Worm (Caenorhabditis elegans) whole organism, L1 larva: ENCODE results near the gene C23G10.5.
A peak's percentile ranks its signal among the peaks of the same experiment; 100 is the strongest.

Experiments
- C16A3.4 ChIP-seq: fragments of 150-350 bp; optimal IDR thresholded peaks from 2 replicates; lab custom pipeline; 2014; ENCODE audit warnings: missing biosample characterization, missing genetic modification characterization
- C34B4.2 ChIP-seq: sonication (generic microtip); optimal IDR thresholded peaks from 2 replicates; lab custom pipeline; 2017; ENCODE audit warnings: mild to moderate bottlenecking, missing genetic modification characterization, missing compliant biosample characterization
- F16B12.6 ChIP-seq: fragments of 150-350 bp; optimal IDR thresholded peaks from 2 replicates; lab custom pipeline; 2014; ENCODE audit warnings: missing biosample characterization, missing genetic modification characterization
- Y116A8C.19 ChIP-seq: sonication (generic microtip); optimal IDR thresholded peaks from 2 replicates; lab custom pipeline; 2016; ENCODE audit warnings: missing compliant biosample characterization, missing genetic modification characterization, borderline replicate concordance
- alr-1 ChIP-seq: fragments of 200-800 bp; sonication (Bioruptor generic); optimal IDR thresholded peaks from 2 replicates; lab custom pipeline; 2018; ENCODE audit warnings: borderline replicate concordance, mild to moderate bottlenecking, missing genetic modification characterization, missing compliant biosample characterization
- aly-2 ChIP-seq: fragments of 150-350 bp; optimal IDR thresholded peaks from 2 replicates; lab custom pipeline; 2014; ENCODE audit warnings: missing biosample characterization, missing genetic modification characterization
- ama-1 ChIP-seq: fragments of 150-350 bp; optimal IDR thresholded peaks from 2 replicates; lab custom pipeline; 2014
- blmp-1 ChIP-seq: fragments of 150-350 bp; optimal IDR thresholded peaks from 2 replicates; lab custom pipeline; 2014; ENCODE audit warnings: missing biosample characterization, missing genetic modification characterization
- ceh-63 ChIP-seq: fragments of 200-800 bp; sonication (Bioruptor generic); optimal IDR thresholded peaks from 2 replicates; lab custom pipeline; 2018; ENCODE audit warnings: mild to moderate bottlenecking, missing genetic modification characterization, missing compliant biosample characterization
- ceh-8 ChIP-seq: fragments of 200-800 bp; sonication (Bioruptor generic); optimal IDR thresholded peaks from 2 replicates; lab custom pipeline; 2018; ENCODE audit warnings: mild to moderate bottlenecking, missing genetic modification characterization, moderate library complexity, missing compliant biosample characterization
- ceh-88 ChIP-seq: fragments of 200-800 bp; sonication (Bioruptor generic); IDR thresholded peaks from 2 replicates; pipeline ENCODE4 v1.3.6; 2022; ENCODE audit warnings: missing genetic modification characterization, missing compliant biosample characterization
- ceh-90 ChIP-seq: sonication (generic microtip); optimal IDR thresholded peaks from 2 replicates; lab custom pipeline; 2016; ENCODE audit warnings: missing genetic modification characterization, missing compliant biosample characterization
- dsc-1 ChIP-seq: sonication (generic microtip); optimal IDR thresholded peaks from 2 replicates; lab custom pipeline; 2016; ENCODE audit warnings: mild to moderate bottlenecking, missing genetic modification characterization, missing compliant biosample characterization
- efl-3 ChIP-seq: fragments of 200-800 bp; sonication (Bioruptor generic); optimal IDR thresholded peaks from 2 replicates; lab custom pipeline; 2018; ENCODE audit warnings: mild to moderate bottlenecking, missing genetic modification characterization, missing compliant biosample characterization
- egl-27 ChIP-seq, 2 experiments: fragments of 150-350 bp in 1 of 2; sonication (generic microtip); optimal IDR thresholded peaks; 3 replicates each; lab custom pipeline; 2017 to 2018; ENCODE audit warnings: missing biosample characterization in 2 of 2, missing genetic modification characterization in 2 of 2, missing genetic modification reagents in 2 of 2
- elt-2 ChIP-seq: sonication (generic microtip); optimal IDR thresholded peaks from 2 replicates; lab custom pipeline; 2016; ENCODE audit warnings: missing genetic modification characterization, mild to moderate bottlenecking, inconsistent platforms, missing compliant biosample characterization, missing genetic modification reagents
- elt-3 ChIP-seq, 6 experiments: fragments of 150-350 bp in 1 of 6; sonication (generic microtip); optimal IDR thresholded peaks; 2 replicates each; lab custom pipeline; 2017 to 2018; ENCODE audit warnings: missing biosample characterization in 6 of 6, missing genetic modification characterization in 6 of 6, inconsistent platforms in 1 of 6
- ets-5 ChIP-seq: fragments of 200-800 bp; sonication (Bioruptor generic); IDR thresholded peaks from 2 replicates; pipeline ENCODE4 v1.3.6; 2022; ENCODE audit warnings: missing genetic modification characterization, missing compliant biosample characterization
- fkh-10 ChIP-seq: sonication (generic microtip); optimal IDR thresholded peaks from 2 replicates; lab custom pipeline; 2017; ENCODE audit warnings: missing biosample characterization, missing genetic modification reagents, missing genetic modification characterization
- fkh-4 ChIP-seq: sonication (generic microtip); optimal IDR thresholded peaks from 2 replicates; lab custom pipeline; 2016; ENCODE audit warnings: missing compliant biosample characterization, missing genetic modification characterization, borderline replicate concordance
- fkh-8 ChIP-seq: sonication (generic microtip); optimal IDR thresholded peaks from 2 replicates; lab custom pipeline; 2016; ENCODE audit warnings: mild to moderate bottlenecking, missing genetic modification characterization, missing compliant biosample characterization
- fos-1 ChIP-seq: fragments of 150-350 bp; optimal IDR thresholded peaks from 2 replicates; lab custom pipeline; 2014; ENCODE audit warnings: missing biosample characterization, missing genetic modification characterization
- hlh-4 ChIP-seq: sonication (generic microtip); optimal IDR thresholded peaks from 2 replicates; lab custom pipeline; 2016; ENCODE audit warnings: mild to moderate bottlenecking, missing genetic modification characterization, missing compliant biosample characterization
- hpl-2 ChIP-seq: fragments of 150-350 bp; optimal IDR thresholded peaks from 2 replicates; lab custom pipeline; 2014; ENCODE audit warnings: missing biosample characterization, missing genetic modification reagents, missing genetic modification characterization
- isw-1 ChIP-seq: fragments of 200-800 bp; sonication (Bioruptor generic); IDR thresholded peaks from 2 replicates; pipeline ENCODE4 v1.3.6; 2022; ENCODE audit warnings: missing genetic modification characterization, missing compliant biosample characterization
- jun-1 ChIP-seq: fragments of 150-350 bp; optimal IDR thresholded peaks from 2 replicates; lab custom pipeline; 2014; ENCODE audit warnings: missing biosample characterization, missing genetic modification reagents, missing genetic modification characterization
- lin-14 ChIP-seq: fragments of 200-800 bp; sonication (Bioruptor generic); optimal IDR thresholded peaks from 2 replicates; lab custom pipeline; 2018; ENCODE audit warnings: mild to moderate bottlenecking, missing genetic modification characterization, moderate library complexity, missing compliant biosample characterization
- lin-15B ChIP-seq: fragments of 150-350 bp; sonication (generic microtip); optimal IDR thresholded peaks from 3 replicates; lab custom pipeline; 2014; ENCODE audit warnings: missing biosample characterization, missing genetic modification characterization
- mab-9 ChIP-seq: fragments of 200-800 bp; sonication (Bioruptor generic); IDR thresholded peaks from 2 replicates; pipeline ENCODE4 v1.3.6; 2022; ENCODE audit warnings: missing genetic modification reagents, missing genetic modification characterization, missing compliant biosample characterization
- mef-2 ChIP-seq: fragments of 150-350 bp; optimal IDR thresholded peaks from 2 replicates; lab custom pipeline; 2014; ENCODE audit warnings: missing biosample characterization, missing genetic modification characterization
- mep-1 ChIP-seq: fragments of 150-350 bp; optimal IDR thresholded peaks from 2 replicates; lab custom pipeline; 2014; ENCODE audit warnings: missing biosample characterization, missing genetic modification characterization
- nhr-11 ChIP-seq: fragments of 150-350 bp; optimal IDR thresholded peaks from 2 replicates; lab custom pipeline; 2014; ENCODE audit warnings: missing biosample characterization, missing genetic modification characterization
- nhr-20 ChIP-seq: sonication (generic microtip); optimal IDR thresholded peaks from 2 replicates; lab custom pipeline; 2016; ENCODE audit warnings: mild to moderate bottlenecking, missing genetic modification characterization, missing compliant biosample characterization
- nhr-76 ChIP-seq: sonication (generic microtip); optimal IDR thresholded peaks from 2 replicates; lab custom pipeline; 2017; ENCODE audit warnings: missing biosample characterization, missing genetic modification characterization
- nhr-77 ChIP-seq: fragments of 150-350 bp; optimal IDR thresholded peaks from 2 replicates; lab custom pipeline; 2014; ENCODE audit warnings: missing biosample characterization, missing genetic modification characterization
- nhr-84 ChIP-seq: sonication (generic microtip); optimal IDR thresholded peaks from 2 replicates; lab custom pipeline; 2017; ENCODE audit warnings: missing biosample characterization, missing genetic modification characterization
- nhr-85 ChIP-seq: sonication (generic microtip); peaks from one replicate; lab custom pipeline; 2016; ENCODE audit warnings: missing genetic modification characterization, inconsistent platforms, missing compliant biosample characterization
- pag-3 ChIP-seq: sonication (generic microtip); optimal IDR thresholded peaks from 2 replicates; lab custom pipeline; 2017; ENCODE audit warnings: missing genetic modification characterization, mild to moderate bottlenecking, missing compliant biosample characterization, antibody characterized with exemption, borderline replicate concordance; ENCODE audit not compliant: insufficient read depth
- pax-3 ChIP-seq: fragments of 200-800 bp; sonication (Bioruptor generic); optimal IDR thresholded peaks from 2 replicates; lab custom pipeline; 2018; ENCODE audit warnings: mild to moderate bottlenecking, missing genetic modification characterization, moderate library complexity, missing compliant biosample characterization
- pqm-1 ChIP-seq: sonication (generic microtip); optimal IDR thresholded peaks from 3 replicates; lab custom pipeline; 2017; ENCODE audit warnings: missing biosample characterization, missing genetic modification characterization
- rnt-1 ChIP-seq: sonication (generic microtip); optimal IDR thresholded peaks from 2 replicates; lab custom pipeline; 2016; ENCODE audit warnings: mild to moderate bottlenecking, missing genetic modification characterization, moderate library complexity, missing compliant biosample characterization
- snu-23 ChIP-seq: sonication (generic microtip); optimal IDR thresholded peaks from 2 replicates; lab custom pipeline; 2016; ENCODE audit warnings: missing genetic modification characterization, missing compliant biosample characterization
- swsn-7 ChIP-seq: sonication (generic microtip); optimal IDR thresholded peaks from 2 replicates; lab custom pipeline; 2016; ENCODE audit warnings: missing genetic modification characterization, missing compliant biosample characterization
- tbx-2 ChIP-seq: sonication (generic microtip); optimal IDR thresholded peaks from 2 replicates; lab custom pipeline; 2016; ENCODE audit warnings: missing genetic modification characterization, missing compliant biosample characterization
- tlp-1 ChIP-seq: fragments of 150-350 bp; optimal IDR thresholded peaks from 2 replicates; lab custom pipeline; 2014; ENCODE audit warnings: missing biosample characterization, missing genetic modification characterization
- unc-130 ChIP-seq: fragments of 150-350 bp; optimal IDR thresholded peaks from 2 replicates; lab custom pipeline; 2017; ENCODE audit warnings: missing biosample characterization, missing genetic modification characterization, inconsistent platforms
- unc-30 ChIP-seq: sonication (generic microtip); optimal IDR thresholded peaks from 2 replicates; lab custom pipeline; 2017; ENCODE audit warnings: missing biosample characterization, missing genetic modification characterization
- unc-98 ChIP-seq: fragments of 200-800 bp; sonication (Bioruptor generic); IDR thresholded peaks from 2 replicates; pipeline ENCODE4 v1.3.6; 2022; ENCODE audit warnings: missing genetic modification characterization, missing compliant biosample characterization
- vab-15 ChIP-seq: sonication (generic microtip); optimal IDR thresholded peaks from 2 replicates; lab custom pipeline; 2017; ENCODE audit warnings: missing genotype, mild to moderate bottlenecking, missing genetic modification characterization, missing compliant biosample characterization
- xbp-1 ChIP-seq: sonication (generic microtip); optimal IDR thresholded peaks from 2 replicates; lab custom pipeline; 2016; ENCODE audit warnings: missing genetic modification characterization, missing compliant biosample characterization
- zag-1 ChIP-seq: fragments of 150-350 bp; optimal IDR thresholded peaks from 2 replicates; lab custom pipeline; 2014; ENCODE audit warnings: missing biosample characterization, missing genetic modification characterization

C23G10.5 gene

DNA sequence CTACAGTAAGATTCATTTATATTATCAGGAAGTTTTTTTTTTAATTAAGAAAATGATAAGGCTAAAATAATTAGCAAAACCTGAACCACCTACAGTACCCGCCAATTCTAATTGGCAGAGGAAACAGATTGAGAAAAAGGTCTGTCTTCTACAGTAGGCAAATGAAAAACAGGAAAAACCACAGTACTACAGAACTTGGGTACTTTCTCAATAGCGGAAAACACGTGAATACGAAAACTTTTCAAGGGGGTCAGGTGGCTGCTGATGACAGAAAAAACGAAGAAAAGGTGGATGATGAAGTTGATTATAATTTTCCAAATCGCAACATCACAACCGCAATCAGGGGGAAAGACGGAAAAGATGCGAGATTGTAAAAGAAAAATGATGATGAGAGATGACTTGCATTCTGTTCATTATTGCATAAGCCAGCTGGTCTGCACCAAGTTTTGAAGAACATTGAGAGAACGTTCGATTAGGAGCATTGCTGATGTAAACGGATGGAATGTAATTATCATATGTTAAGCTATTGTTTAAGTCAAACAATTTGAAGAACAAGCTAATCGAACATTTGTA, 46.4 kb upstream of the C23G10.5 start (continued):
- TF ChIP-seq alr-1 (tag; lab: Kevin White, UChicago) (no peak), rnt-1 (tag; lab: Kevin White, UChicago) (peak; percentile 75), fkh-4 (tag; lab: Kevin White, UChicago) (no peak), lin-14 (peak; percentile 21), xbp-1 (tag; lab: Kevin White, UChicago) (no peak), hpl-2 (no peak), ceh-8 (GFP tag; lab: Kevin White, UChicago) (no peak), fkh-10 (GFP tag; lab: Kevin White, UChicago) (no peak), elt-2 (no peak), lin-15B (tag; lab: Kevin White, UChicago) (no peak), tlp-1 (tag; lab: Kevin White, UChicago) (no peak), vab-15 (tag; lab: Kevin White, UChicago) (no peak), unc-30 (tag; lab: Kevin White, UChicago) (no peak), isw-1 (GFP tag; lab: Robert Waterston, UW) (no peak), mef-2 (tag; lab: Kevin White, UChicago) (no peak), nhr-76 (tag; lab: Kevin White, UChicago) (no peak), blmp-1 (tag; lab: Kevin White, UChicago) (peak; percentile 86), elt-3 (tag; optimal IDR thresholded peaks at IDR 0.05; lab: Kevin White, UChicago) (peak in 3 of 6 experiments; percentile 40 to 91 (median 52)), C34B4.2 (tag; lab: Kevin White, UChicago) (no peak), fkh-8 (tag; lab: Kevin White, UChicago) (no peak), nhr-85 (tag; lab: Kevin White, UChicago) (peak; percentile 76), nhr-20 (tag; lab: Kevin White, UChicago) (peak; percentile 1), mep-1 (no peak), F16B12.6 (tag; lab: Kevin White, UChicago) (no peak), pqm-1 (tag; lab: Kevin White, UChicago) (no peak), tbx-2 (tag; lab: Kevin White, UChicago) (no peak), egl-27 (tag; optimal IDR thresholded peaks at IDR 0.05; lab: Kevin White, UChicago) (no peak), mab-9 (GFP tag; lab: Robert Waterston, UW) (no peak), ets-5 (GFP tag; lab: Robert Waterston, UW) (no peak), pag-3 (no peak), ceh-63 (GFP tag; lab: Kevin White, UChicago) (no peak), swsn-7 (tag; lab: Kevin White, UChicago) (no peak), jun-1 (peak; percentile 28), nhr-77 (tag; lab: Kevin White, UChicago) (no peak), ceh-90 (tag; lab: Kevin White, UChicago) (no peak), unc-130 (tag; lab: Kevin White, UChicago) (peak; percentile 41), efl-3 (GFP tag; lab: Kevin White, UChicago) (no peak), ceh-88 (GFP tag; lab: Robert Waterston, UW) (no peak), nhr-11 (tag; lab: Kevin White, UChicago) (no peak), zag-1 (tag; lab: Kevin White, UChicago) (no peak), snu-23 (GFP tag; lab: Kevin White, UChicago) (peak; percentile 42), Y116A8C.19 (tag; lab: Kevin White, UChicago) (no peak), aly-2 (tag; lab: Kevin White, UChicago) (no peak), fos-1 (tag; lab: Kevin White, UChicago) (no peak), unc-98 (GFP tag; lab: Robert Waterston, UW) (no peak), hlh-4 (no peak), dsc-1 (tag; lab: Kevin White, UChicago) (no peak), C16A3.4 (tag; lab: Kevin White, UChicago) (peak; percentile 6), ama-1 (lab: Kevin White, UChicago) (no peak), nhr-84 (tag; lab: Kevin White, UChicago) (no peak), pax-3 (tag; lab: Kevin White, UChicago) (no peak)
